Fruit fly (Drosophila melanogaster) whole organism, embryonic: ENCODE data around the gene CG4301.

Experiments used
- Bdp1 ChIP-seq: fragments of 200-800 bp; sonication (Bioruptor generic); optimal IDR thresholded peaks from 3 replicates; lab custom pipeline; 2016; ENCODE audit warnings: missing biosample characterization, missing genetic modification characterization
- BtbVII ChIP-seq: fragments of 200-800 bp; sonication (Bioruptor generic); optimal IDR thresholded peaks from 3 replicates; lab custom pipeline; 2017; ENCODE audit warnings: missing biosample characterization, mild to moderate bottlenecking, missing genetic modification characterization
- CG10366 ChIP-seq: fragments of 200-800 bp; sonication (Bioruptor generic); IDR thresholded peaks from 2 replicates; pipeline ENCODE4 v1.3.6; 2022; ENCODE audit warnings: missing biosample characterization, missing genetic modification characterization
- CG12769 ChIP-seq: fragments of 200-800 bp; sonication (Bioruptor generic); optimal IDR thresholded peaks from 2 replicates; lab custom pipeline; 2019; ENCODE audit warnings: missing biosample characterization, mild to moderate bottlenecking, missing genetic modification characterization, moderate library complexity
- CG15514 ChIP-seq: fragments of 200-800 bp; sonication (Bioruptor generic); optimal IDR thresholded peaks from 3 replicates; lab custom pipeline; 2017; ENCODE audit warnings: missing biosample characterization, missing genetic modification characterization, mild to moderate bottlenecking, moderate library complexity, missing genetic modification reagents
- CG1603 ChIP-seq: fragments of 200-800 bp; sonication (Bioruptor generic); optimal IDR thresholded peaks from 2 replicates; lab custom pipeline; 2019; ENCODE audit warnings: missing biosample characterization, mild to moderate bottlenecking, missing genetic modification characterization, moderate library complexity
- CG16779 ChIP-seq: fragments of 200-800 bp; sonication (Bioruptor generic); IDR thresholded peaks from 2 replicates; pipeline ENCODE4 v1.3.6; 2022; ENCODE audit warnings: missing biosample characterization, missing genetic modification characterization
- CG17359 ChIP-seq: fragments of 200-800 bp; sonication (Bioruptor generic); optimal IDR thresholded peaks from 3 replicates; lab custom pipeline; 2018; ENCODE audit warnings: missing biosample characterization, mild to moderate bottlenecking, missing genetic modification characterization, moderate library complexity
- CG17361 ChIP-seq: fragments of 200-800 bp; sonication (Bioruptor generic); IDR thresholded peaks from 3 replicates; pipeline ENCODE4 v1.3.6; 2022; ENCODE audit warnings: missing biosample characterization, missing genetic modification characterization
- CG2120 ChIP-seq: fragments of 200-800 bp; sonication (Bioruptor generic); optimal IDR thresholded peaks from 3 replicates; lab custom pipeline; 2016; ENCODE audit warnings: missing biosample characterization, missing genetic modification characterization
- CG2678 ChIP-seq: fragments of 200-800 bp; sonication (Bioruptor generic); optimal IDR thresholded peaks from 3 replicates; lab custom pipeline; 2019; ENCODE audit warnings: missing biosample characterization, mild to moderate bottlenecking, missing genetic modification characterization, moderate library complexity
- CG31365 ChIP-seq: fragments of 200-800 bp; sonication (Bioruptor generic); optimal IDR thresholded peaks from 2 replicates; lab custom pipeline; 2018; ENCODE audit warnings: missing biosample characterization, mild to moderate bottlenecking, missing genetic modification characterization
- CG32767 ChIP-seq: fragments of 200-800 bp; sonication (Bioruptor generic); IDR thresholded peaks from 2 replicates; pipeline ENCODE4 v1.3.6; 2022; ENCODE audit warnings: missing biosample characterization, missing genetic modification characterization
- CG32772 ChIP-seq: fragments of 200-800 bp; sonication (Bioruptor generic); IDR thresholded peaks from 2 replicates; pipeline ENCODE4 v1.3.6; 2022; ENCODE audit warnings: missing biosample characterization, missing genetic modification characterization
- CG3281 ChIP-seq: fragments of 200-800 bp; sonication (Bioruptor generic); optimal IDR thresholded peaks from 3 replicates; lab custom pipeline; 2017; ENCODE audit warnings: missing biosample characterization, mild to moderate bottlenecking, missing genetic modification characterization
- CG34376 ChIP-seq: fragments of 200-800 bp; sonication (Bioruptor generic); optimal IDR thresholded peaks from 2 replicates; lab custom pipeline; 2018; ENCODE audit warnings: missing biosample characterization, mild to moderate bottlenecking, missing genetic modification characterization
- CG6765 ChIP-seq: fragments of 200-800 bp; sonication (Bioruptor generic); optimal IDR thresholded peaks from 3 replicates; lab custom pipeline; 2017; ENCODE audit warnings: missing biosample characterization, mild to moderate bottlenecking, missing genetic modification characterization
- CG8388 ChIP-seq: fragments of 200-800 bp; sonication (Bioruptor generic); optimal IDR thresholded peaks from 2 replicates; lab custom pipeline; 2019; ENCODE audit warnings: missing biosample characterization, mild to moderate bottlenecking, missing genetic modification characterization, moderate library complexity
- CG8944 ChIP-seq: fragments of 200-800 bp; sonication (Bioruptor generic); optimal IDR thresholded peaks from 3 replicates; lab custom pipeline; 2016; ENCODE audit warnings: missing biosample characterization, missing genetic modification characterization
- D19A ChIP-seq: fragments of 200-800 bp; optimal IDR thresholded peaks from 3 replicates; lab custom pipeline; 2019; ENCODE audit warnings: missing biosample characterization, mild to moderate bottlenecking, missing genetic modification characterization, moderate library complexity
- Dad ChIP-seq: fragments of 200-800 bp; sonication (Bioruptor generic); optimal IDR thresholded peaks from 3 replicates; lab custom pipeline; 2016; ENCODE audit warnings: missing biosample characterization, missing genetic modification characterization
- Elba2 ChIP-seq: fragments of 200-800 bp; sonication (Bioruptor generic); optimal IDR thresholded peaks from 3 replicates; lab custom pipeline; 2016; ENCODE audit warnings: missing biosample characterization, missing genetic modification characterization
- Ets97D ChIP-seq: fragments of 200-800 bp; sonication (Bioruptor generic); optimal IDR thresholded peaks from 3 replicates; lab custom pipeline; 2016; ENCODE audit warnings: missing biosample characterization, missing genetic modification characterization
- Fer1 ChIP-seq: fragments of 200-800 bp; sonication (Bioruptor generic); optimal IDR thresholded peaks from 2 replicates; lab custom pipeline; 2017; ENCODE audit warnings: missing biosample characterization, mild to moderate bottlenecking, missing genetic modification characterization
- GATAe ChIP-seq: fragments of 200-800 bp; sonication (Bioruptor generic); conservative IDR thresholded peaks from 2 replicates; pipeline ENCODE4 v1.3.6; 2022; ENCODE audit warnings: missing biosample characterization, missing genetic modification characterization
- HLH54F ChIP-seq: fragments of 200-800 bp; sonication (Bioruptor generic); optimal IDR thresholded peaks from 3 replicates; lab custom pipeline; 2016; ENCODE audit warnings: missing biosample characterization, missing genetic modification characterization
- HmgZ ChIP-seq: fragments of 200-800 bp; sonication (Bioruptor generic); optimal IDR thresholded peaks from 2 replicates; lab custom pipeline; 2018; ENCODE audit warnings: missing biosample characterization, mild to moderate bottlenecking, missing genetic modification characterization
- Hmr ChIP-seq: fragments of 200-800 bp; sonication (Bioruptor generic); optimal IDR thresholded peaks from 3 replicates; lab custom pipeline; 2017; ENCODE audit warnings: mild to moderate bottlenecking, missing biosample characterization, missing genetic modification reagents, missing genetic modification characterization
- Hr78 ChIP-seq, 2 experiments: fragments of 200-800 bp in 1 of 2; fragments of >200 bp in 1 of 2; sonication (Bioruptor generic) in 1 of 2; optimal IDR thresholded peaks; 2 replicates each; lab custom pipeline; 2017 to 2019; ENCODE audit warnings: missing biosample characterization in 2 of 2, missing genetic modification characterization in 2 of 2, mild to moderate bottlenecking in 1 of 2, moderate library complexity in 1 of 2
- MTF-1 ChIP-seq: fragments of 200-800 bp; sonication (Bioruptor generic); optimal IDR thresholded peaks from 2 replicates; lab custom pipeline; 2018; ENCODE audit warnings: missing biosample characterization, mild to moderate bottlenecking, missing genetic modification characterization, borderline replicate concordance
- Med ChIP-seq: fragments of 200-800 bp; sonication (Bioruptor generic); peaks from one replicate; lab custom pipeline; 2016; ENCODE audit warnings: missing biosample characterization, missing genetic modification characterization, mild to moderate bottlenecking, inconsistent platforms, moderate library complexity
- Meics ChIP-seq: fragments of 200-800 bp; sonication (Bioruptor generic); optimal IDR thresholded peaks from 2 replicates; lab custom pipeline; 2017; ENCODE audit warnings: missing biosample characterization, mild to moderate bottlenecking, missing genetic modification characterization
- Pdp1 ChIP-seq, 2 experiments: fragments of 200-800 bp; sonication (Bioruptor generic); optimal IDR thresholded peaks; 3 replicates each; lab custom pipeline; 2016; ENCODE audit warnings: missing biosample characterization in 2 of 2, missing genetic modification characterization in 2 of 2, mild to moderate bottlenecking in 1 of 2, moderate library complexity in 1 of 2
- Six4 ChIP-seq: fragments of 200-800 bp; sonication (Bioruptor generic); optimal IDR thresholded peaks from 2 replicates; lab custom pipeline; 2016; ENCODE audit warnings: missing biosample characterization, missing genetic modification characterization
- abd-A ChIP-seq: fragments of 200-800 bp; sonication (Bioruptor generic); optimal IDR thresholded peaks from 3 replicates; lab custom pipeline; 2019; ENCODE audit warnings: missing biosample characterization, mild to moderate bottlenecking, missing genetic modification characterization, moderate library complexity
- cato ChIP-seq: fragments of 200-800 bp; sonication (Bioruptor generic); optimal IDR thresholded peaks from 2 replicates; lab custom pipeline; 2016; ENCODE audit warnings: missing biosample characterization, missing genetic modification characterization, borderline replicate concordance
- crp ChIP-seq, 2 experiments: fragments of 200-800 bp; sonication (Bioruptor generic); optimal IDR thresholded peaks; 2 replicates in 1 of 2; 3 replicates in 1 of 2; lab custom pipeline; 2017; ENCODE audit warnings: missing biosample characterization in 2 of 2, missing genetic modification characterization in 2 of 2, mild to moderate bottlenecking in 1 of 2, moderate library complexity in 1 of 2
- ems ChIP-seq: fragments of 200-800 bp; sonication (Bioruptor generic); optimal IDR thresholded peaks from 3 replicates; lab custom pipeline; 2016; ENCODE audit warnings: missing biosample characterization, missing genetic modification characterization
- fd3F ChIP-seq: fragments of 200-800 bp; sonication (Bioruptor generic); optimal IDR thresholded peaks from 2 replicates; lab custom pipeline; 2018; ENCODE audit warnings: missing biosample characterization, mild to moderate bottlenecking, missing genetic modification characterization, moderate library complexity
- ftz-f1 ChIP-seq: fragments of 200-800 bp; sonication (Bioruptor generic); optimal IDR thresholded peaks from 2 replicates; lab custom pipeline; 2016; ENCODE audit warnings: missing biosample characterization, missing genetic modification characterization
- mirr ChIP-seq: fragments of 200-800 bp; sonication (Bioruptor generic); optimal IDR thresholded peaks from 3 replicates; lab custom pipeline; 2018; ENCODE audit warnings: missing biosample characterization, mild to moderate bottlenecking, missing genetic modification characterization
- pan ChIP-seq, 4 experiments: fragments of >200 bp in 3 of 4; fragments of 200-800 bp in 1 of 4; sonication (Bioruptor generic) in 1 of 4; optimal IDR thresholded peaks in 3 of 4; IDR thresholded peaks in 1 of 4; 2 replicates each; pipeline versions ENCODE4 v1.3.6 to Lab custom; 2017 to 2022; ENCODE audit warnings: missing biosample characterization in 2 of 4, missing genetic modification characterization in 2 of 4, mixed read lengths in 1 of 4
- ranshi ChIP-seq: fragments of 200-800 bp; sonication (Bioruptor generic); IDR thresholded peaks from 2 replicates; pipeline ENCODE4 v1.3.6; 2022; ENCODE audit warnings: missing biosample characterization, missing genetic modification characterization
- rib ChIP-seq: fragments of 200-800 bp; sonication (Bioruptor generic); IDR thresholded peaks from 2 replicates; pipeline ENCODE4 v1.3.6; 2022; ENCODE audit warnings: missing biosample characterization, missing genetic modification characterization
- stc ChIP-seq: fragments of 200-800 bp; sonication (Bioruptor generic); IDR thresholded peaks from 2 replicates; pipeline ENCODE4 v1.3.6; 2022; ENCODE audit warnings: missing biosample characterization, missing genetic modification characterization
- wor ChIP-seq: fragments of 200-800 bp; sonication (Bioruptor generic); IDR thresholded peaks from 2 replicates; pipeline ENCODE4 v1.3.6; 2022; ENCODE audit warnings: missing biosample characterization, missing genetic modification characterization

Gene CG4301

dm6 chrX:16414451-16415368, 9.4 kb downstream of the CG4301 start, which contains the start of gene Traf-like (continued):
- TF ChIP-seq GATAe (no peak), fd3F (GFP tag; lab: Kevin White, UChicago) (no peak), CG3281 (GFP tag; lab: Kevin White, UChicago) (no peak), HmgZ (tag; lab: Kevin White, UChicago) (peak; percentile 11), wor (GFP tag; lab: Robert Waterston, UW) (no peak), Ets97D (no peak), ems (GFP tag; lab: Kevin White, UChicago) (no peak), CG32767 (GFP tag; lab: Robert Waterston, UW) (no peak), stc (GFP tag; lab: Robert Waterston, UW) (0 out of 2 replicates have a peak, but pooled peaks have one; percentile 28), CG17361 (no peak), rib (no peak), CG10366 (GFP tag; lab: Robert Waterston, UW) (peak; percentile 40; the same call in 1 of the 2 replicates), ranshi (GFP tag; lab: Robert Waterston, UW) (0 out of 2 replicates have a peak, but pooled peaks have one; percentile 34), Dad (GFP tag; lab: Kevin White, UChicago) (no peak), D19A (tag; lab: Kevin White, UChicago) (peak; percentile 44), crp (GFP tag; optimal IDR thresholded peaks at IDR 0.05; lab: Kevin White, UChicago) (no peak), HLH54F (GFP tag; lab: Kevin White, UChicago) (no peak), CG31365 (tag; lab: Kevin White, UChicago) (no peak), Elba2 (GFP tag; lab: Kevin White, UChicago) (no peak), Six4 (GFP tag; lab: Kevin White, UChicago) (no peak), Bdp1 (GFP tag; lab: Kevin White, UChicago) (no peak), abd-A (no peak), CG8944 (GFP tag; lab: Kevin White, UChicago) (no peak), Meics (GFP tag; lab: Kevin White, UChicago) (no peak)

dm6 chrX:16420048-16420447, 14.7 kb downstream of the CG4301 start:
- TF ChIP-seq cato, result no peak
- peak; percentile 42 for TF ChIP-seq CG2678 (tag; lab: Kevin White, UChicago)
- TF ChIP-seq Fer1 (GFP tag; lab: Kevin White, UChicago), result peak; percentile 50
- no peak for TF ChIP-seq CG32772 (GFP tag; lab: Robert Waterston, UW)
- no peak for TF ChIP-seq CG2120 (GFP tag; lab: Kevin White, UChicago)
- TF ChIP-seq fd3F (GFP tag; lab: Kevin White, UChicago), result peak; percentile 10
- peak; percentile 11 for TF ChIP-seq CG6765 (GFP tag; lab: Kevin White, UChicago)
- TF ChIP-seq mirr (GFP tag; lab: Kevin White, UChicago), result peak; percentile 46
- TF ChIP-seq pan (optimal IDR thresholded peaks at IDR 0.05; lab: Kevin White, UChicago), result no peak
- peak in 1 of 2 experiments; percentile 14 for TF ChIP-seq pan (GFP tag; optimal IDR thresholded peaks at IDR 0.05 in 1 of 2, IDR thresholded peaks at IDR 0.05 in 1 of 2)
- TF ChIP-seq CG8388, result no peak
- TF ChIP-seq abd-A, result no peak
- peak; percentile 34 for TF ChIP-seq CG17359 (tag; lab: Kevin White, UChicago)
- TF ChIP-seq Hr78 (GFP tag; optimal IDR thresholded peaks at IDR 0.05; lab: Kevin White, UChicago), result no peak
- TF ChIP-seq CG34376 (GFP tag; lab: Kevin White, UChicago), result peak; percentile 28
- peak; percentile 34 for TF ChIP-seq CG15514 (GFP tag; lab: Kevin White, UChicago)
- TF ChIP-seq BtbVII (GFP tag; lab: Kevin White, UChicago), result peak; percentile 26
- peak in 1 of 2 experiments; percentile 28 for TF ChIP-seq Pdp1 (GFP tag; optimal IDR thresholded peaks at IDR 0.05; lab: Kevin White, UChicago)
- TF ChIP-seq CG32767 (GFP tag; lab: Robert Waterston, UW), result no peak
- TF ChIP-seq ftz-f1 (GFP tag; lab: Kevin White, UChicago), result no peak
- TF ChIP-seq CG1603, result peak; percentile 11
- peak; percentile 8 for TF ChIP-seq CG31365 (tag; lab: Kevin White, UChicago)
- TF ChIP-seq Med (GFP tag; lab: Kevin White, UChicago), result peak; percentile 68
- no peak for TF ChIP-seq CG16779 (GFP tag; lab: Robert Waterston, UW)
- TF ChIP-seq MTF-1, result no peak
- peak; percentile 43 for TF ChIP-seq Hmr
- peak; percentile 23 for TF ChIP-seq CG12769 (tag; lab: Kevin White, UChicago)
